Worm (Caenorhabditis elegans) whole organism, early embryonic: ENCODE results near the gene C04E7.1.

Experiments used
- B0310.2 ChIP-seq: sonication (generic microtip); optimal IDR thresholded peaks from 2 replicates; lab custom pipeline; 2016; ENCODE audit warnings: mild to moderate bottlenecking, missing genetic modification characterization, missing compliant biosample characterization
- F13C5.2 ChIP-seq: sonication (generic microtip); optimal IDR thresholded peaks from 2 replicates; lab custom pipeline; 2017; ENCODE audit warnings: mild to moderate bottlenecking, missing genetic modification characterization, inconsistent platforms, missing compliant biosample characterization
- ama-1 ChIP-seq: fragments of 150-350 bp; optimal IDR thresholded peaks from 2 replicates; lab custom pipeline; 2014
- ceh-13 ChIP-seq: fragments of 200-800 bp; sonication (Bioruptor generic); optimal IDR thresholded peaks from 2 replicates; lab custom pipeline; 2018; ENCODE audit warnings: mild to moderate bottlenecking, missing genetic modification characterization, missing compliant biosample characterization
- ceh-36 ChIP-seq: sonication (generic microtip); optimal IDR thresholded peaks from 2 replicates; lab custom pipeline; 2016; ENCODE audit warnings: missing genetic modification characterization, inconsistent platforms, missing compliant biosample characterization
- ets-7 ChIP-seq: sonication (generic microtip); optimal IDR thresholded peaks from 2 replicates; lab custom pipeline; 2016; ENCODE audit warnings: missing genotype, missing genetic modification characterization, missing compliant biosample characterization
- flt-1 ChIP-seq: fragments of 200-800 bp; sonication (Bioruptor generic); IDR thresholded peaks from 2 replicates; pipeline ENCODE4 v1.3.6; 2022; ENCODE audit warnings: missing genetic modification characterization, missing compliant biosample characterization
- hmbx-1 ChIP-seq: sonication (generic microtip); optimal IDR thresholded peaks from 2 replicates; lab custom pipeline; 2016; ENCODE audit warnings: mild to moderate bottlenecking, missing genetic modification characterization, missing compliant biosample characterization
- hmg-4 ChIP-seq: fragments of 200-800 bp; sonication (Bioruptor generic); optimal IDR thresholded peaks from 2 replicates; lab custom pipeline; 2018; ENCODE audit warnings: mild to moderate bottlenecking, missing genetic modification characterization, missing compliant biosample characterization
- hnd-1 ChIP-seq: sonication (generic microtip); optimal IDR thresholded peaks from 2 replicates; lab custom pipeline; 2016; ENCODE audit warnings: missing genetic modification characterization, missing compliant biosample characterization
- pes-1 ChIP-seq: fragments of 200-800 bp; sonication (Bioruptor generic); IDR thresholded peaks from 2 replicates; pipeline ENCODE4 v1.3.6; 2022; ENCODE audit warnings: missing genetic modification reagents, missing genetic modification characterization, missing compliant biosample characterization
- sea-1 ChIP-seq: fragments of 200-800 bp; sonication (Bioruptor generic); conservative IDR thresholded peaks from 2 replicates; pipeline ENCODE4 v1.3.6; 2022; ENCODE audit warnings: missing genetic modification characterization, missing compliant biosample characterization
- tbx-37 ChIP-seq: fragments of 200-800 bp; sonication (Bioruptor generic); conservative IDR thresholded peaks from 2 replicates; pipeline ENCODE4 v1.3.6; 2022; ENCODE audit warnings: missing genetic modification reagents, missing genetic modification characterization, missing compliant biosample characterization

DNA sequence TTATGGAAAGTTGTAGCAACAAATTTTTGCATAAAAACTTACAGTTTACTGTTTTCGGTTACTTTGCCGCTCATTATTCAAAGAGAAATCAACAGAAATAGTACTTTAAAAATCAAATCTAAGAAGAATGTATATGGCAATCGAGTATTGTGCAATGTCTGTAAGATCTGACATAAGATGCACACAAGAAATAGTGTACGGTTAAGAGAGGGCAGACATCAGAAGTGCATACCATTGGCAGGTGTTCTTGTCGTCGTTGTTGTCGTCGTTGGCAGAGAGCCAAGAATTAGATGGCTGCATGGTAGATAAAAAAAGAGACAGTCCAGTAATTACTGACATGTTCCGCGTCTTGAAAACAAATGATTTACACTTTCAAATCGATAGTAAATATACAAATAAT lies 36.8 kb downstream of the C04E7.1 start, which contains the start of gene R04A9.7:
- TF ChIP-seq B0310.2: no peak
- no peak for TF ChIP-seq hmg-4 (GFP tag; lab: Kevin White, UChicago)
- no peak for TF ChIP-seq ceh-13
- TF ChIP-seq hnd-1 (tag; lab: Kevin White, UChicago): no peak
- no peak for TF ChIP-seq ama-1 (lab: Kevin White, UChicago)
- no peak for TF ChIP-seq tbx-37
- no peak for TF ChIP-seq hmbx-1 (tag; lab: Kevin White, UChicago)
- TF ChIP-seq flt-1 (GFP tag; lab: Robert Waterston, UW): no peak
- no peak for TF ChIP-seq ceh-36 (tag; lab: Kevin White, UChicago)
- TF ChIP-seq F13C5.2: no peak
- no peak for TF ChIP-seq ets-7 (tag; lab: Kevin White, UChicago)
- no peak for TF ChIP-seq sea-1 (GFP tag; lab: Robert Waterston, UW)
- TF ChIP-seq pes-1 (GFP tag; lab: Robert Waterston, UW): no peak
